Fruit fly (Drosophila melanogaster) whole organism, embryonic: ENCODE results near the gene RluA-1.

Experiments used
- Atf3 ChIP-seq: fragments of 200-800 bp; sonication (Bioruptor generic); optimal IDR thresholded peaks from 3 replicates; lab custom pipeline; 2016; ENCODE audit warnings: missing biosample characterization, missing genetic modification characterization
- CG10209 ChIP-seq: fragments of 200-800 bp; sonication (Bioruptor generic); optimal IDR thresholded peaks from 3 replicates; lab custom pipeline; 2017; ENCODE audit warnings: missing biosample characterization, mild to moderate bottlenecking, missing genetic modification characterization, missing genetic modification reagents
- CG10959 ChIP-seq: fragments of 200-800 bp; sonication (Bioruptor generic); IDR thresholded peaks from 2 replicates; pipeline ENCODE4 v1.3.6; 2022; ENCODE audit warnings: missing biosample characterization, missing genetic modification characterization
- CG10979 ChIP-seq: fragments of 200-800 bp; sonication (Bioruptor generic); optimal IDR thresholded peaks from 2 replicates; lab custom pipeline; 2018; ENCODE audit warnings: missing biosample characterization, mild to moderate bottlenecking, missing genetic modification characterization, moderate library complexity
- CG11398 ChIP-seq: fragments of 200-800 bp; sonication (Bioruptor generic); optimal IDR thresholded peaks from 2 replicates; lab custom pipeline; 2016; ENCODE audit warnings: missing biosample characterization, missing genetic modification characterization
- CG11504 ChIP-seq: fragments of 200-800 bp; sonication (Bioruptor generic); optimal IDR thresholded peaks from 3 replicates; lab custom pipeline; 2019; ENCODE audit warnings: missing biosample characterization, mild to moderate bottlenecking, missing genetic modification characterization, moderate library complexity
- CG13287 ChIP-seq: fragments of 200-800 bp; sonication (Bioruptor generic); IDR thresholded peaks from 2 replicates; pipeline ENCODE4 v1.3.6; 2022; ENCODE audit warnings: missing biosample characterization, missing genetic modification characterization; ENCODE audit not compliant: partially characterized antibody
- CG14667 ChIP-seq: fragments of 200-800 bp; sonication (Bioruptor generic); IDR thresholded peaks from 2 replicates; pipeline ENCODE4 v1.3.6; 2022; ENCODE audit warnings: missing biosample characterization, missing genetic modification characterization
- CG15073 ChIP-seq: fragments of 200-800 bp; sonication (Bioruptor generic); optimal IDR thresholded peaks from 2 replicates; lab custom pipeline; 2016; ENCODE audit warnings: missing biosample characterization, missing genetic modification characterization
- CG15479 ChIP-seq: fragments of 200-800 bp; sonication (Bioruptor generic); optimal IDR thresholded peaks from 3 replicates; lab custom pipeline; 2019; ENCODE audit warnings: missing biosample characterization, mild to moderate bottlenecking, missing genetic modification characterization, moderate library complexity
- CG15514 ChIP-seq: fragments of 200-800 bp; sonication (Bioruptor generic); optimal IDR thresholded peaks from 3 replicates; lab custom pipeline; 2017; ENCODE audit warnings: missing biosample characterization, missing genetic modification characterization, mild to moderate bottlenecking, moderate library complexity, missing genetic modification reagents
- CG2116 ChIP-seq: fragments of 200-800 bp; sonication (Bioruptor generic); optimal IDR thresholded peaks from 3 replicates; lab custom pipeline; 2018; ENCODE audit warnings: missing biosample characterization, mild to moderate bottlenecking, missing genetic modification characterization
- CG30020 ChIP-seq: fragments of 200-800 bp; optimal IDR thresholded peaks from 2 replicates; lab custom pipeline; 2019; ENCODE audit warnings: missing biosample characterization, mild to moderate bottlenecking, missing genetic modification characterization, moderate library complexity
- CG31441 ChIP-seq: fragments of 200-800 bp; sonication (Bioruptor generic); IDR thresholded peaks from 2 replicates; pipeline ENCODE4 v1.3.6; 2022; ENCODE audit warnings: missing biosample characterization, missing genetic modification characterization
- CG6654 ChIP-seq: fragments of 200-800 bp; sonication (Bioruptor generic); optimal IDR thresholded peaks from 2 replicates; lab custom pipeline; 2017; ENCODE audit warnings: missing biosample characterization, mild to moderate bottlenecking, missing genetic modification characterization
- CG7839 ChIP-seq: fragments of 200-800 bp; sonication (Bioruptor generic); optimal IDR thresholded peaks from 3 replicates; lab custom pipeline; 2018; ENCODE audit warnings: missing biosample characterization, mild to moderate bottlenecking, missing genetic modification characterization, moderate library complexity
- CG7963 ChIP-seq: fragments of 200-800 bp; sonication (Bioruptor generic); IDR thresholded peaks from 3 replicates; pipeline ENCODE4 v1.3.6; 2022; ENCODE audit warnings: missing biosample characterization, missing genetic modification characterization; ENCODE audit not compliant: partially characterized antibody
- CG8281 ChIP-seq: fragments of 200-800 bp; sonication (Bioruptor generic); optimal IDR thresholded peaks from 2 replicates; lab custom pipeline; 2018; ENCODE audit warnings: missing biosample characterization, mild to moderate bottlenecking, missing genetic modification characterization, moderate library complexity
- CG8924 ChIP-seq: fragments of 200-800 bp; optimal IDR thresholded peaks from 3 replicates; lab custom pipeline; 2019; ENCODE audit warnings: missing biosample characterization, mild to moderate bottlenecking, missing genetic modification characterization, moderate library complexity
- Chrac-16 ChIP-seq: fragments of 200-800 bp; sonication (Bioruptor generic); optimal IDR thresholded peaks from 3 replicates; lab custom pipeline; 2016; ENCODE audit warnings: missing biosample characterization, missing genetic modification characterization
- Elba2 ChIP-seq: fragments of 200-800 bp; sonication (Bioruptor generic); optimal IDR thresholded peaks from 3 replicates; lab custom pipeline; 2016; ENCODE audit warnings: missing biosample characterization, missing genetic modification characterization
- Gug ChIP-seq: fragments of 200-800 bp; sonication (Bioruptor generic); IDR thresholded peaks from 4 replicates; pipeline ENCODE4 v1.3.6; 2022; ENCODE audit warnings: missing biosample characterization, missing genetic modification characterization
- Jarid2 ChIP-seq: fragments of 200-800 bp; sonication (Bioruptor generic); optimal IDR thresholded peaks from 3 replicates; lab custom pipeline; 2017; ENCODE audit warnings: mild to moderate bottlenecking, missing biosample characterization, missing genetic modification reagents, missing genetic modification characterization
- Nf-YC ChIP-seq: fragments of 200-800 bp; optimal IDR thresholded peaks from 3 replicates; lab custom pipeline; 2019; ENCODE audit warnings: missing biosample characterization, mild to moderate bottlenecking, missing genetic modification characterization, moderate library complexity
- Sox102F ChIP-seq: fragments of 200-800 bp; sonication (Bioruptor generic); optimal IDR thresholded peaks from 2 replicates; lab custom pipeline; 2018; ENCODE audit warnings: missing biosample characterization, mild to moderate bottlenecking, missing genetic modification characterization, moderate library complexity
- Sry-δ ChIP-seq: fragments of 200-800 bp; sonication (Bioruptor generic); optimal IDR thresholded peaks from 2 replicates; lab custom pipeline; 2016; ENCODE audit warnings: missing biosample characterization, missing genetic modification characterization
- Usf ChIP-seq: fragments of 200-800 bp; sonication (Bioruptor generic); optimal IDR thresholded peaks from 2 replicates; lab custom pipeline; 2017; ENCODE audit warnings: missing genotype, missing biosample characterization, missing genetic modification characterization
- ac ChIP-seq: fragments of 200-800 bp; sonication (Bioruptor generic); optimal IDR thresholded peaks from 3 replicates; lab custom pipeline; 2017; ENCODE audit warnings: missing biosample characterization, mild to moderate bottlenecking, missing genetic modification characterization
- aop ChIP-seq: fragments of 200-800 bp; sonication (Bioruptor generic); IDR thresholded peaks from 2 replicates; pipeline ENCODE4 v1.3.6; 2022; ENCODE audit warnings: missing biosample characterization, missing genetic modification characterization
- bab2 ChIP-seq: fragments of 200-800 bp; sonication (Bioruptor generic); optimal IDR thresholded peaks from 2 replicates; lab custom pipeline; 2016; ENCODE audit warnings: missing biosample characterization, missing genetic modification characterization
- bcd ChIP-seq: fragments of 200-800 bp; sonication (Bioruptor generic); optimal IDR thresholded peaks from 2 replicates; lab custom pipeline; 2017; ENCODE audit warnings: missing biosample characterization, mild to moderate bottlenecking, missing genetic modification characterization
- bigmax ChIP-seq: fragments of 200-800 bp; sonication (Bioruptor generic); optimal IDR thresholded peaks from 2 replicates; lab custom pipeline; 2018; ENCODE audit warnings: missing biosample characterization, mild to moderate bottlenecking, missing genetic modification characterization
- cad ChIP-seq: fragments of >200 bp; optimal IDR thresholded peaks from 2 replicates; lab custom pipeline; 2017; ENCODE audit warnings: missing biosample characterization, missing genetic modification characterization
- cas ChIP-seq: fragments of 200-800 bp; sonication (Bioruptor generic); IDR thresholded peaks from 2 replicates; pipeline ENCODE4 v1.3.6; 2022; ENCODE audit warnings: missing biosample characterization, missing genetic modification characterization
- chif ChIP-seq, 2 experiments: fragments of 200-800 bp; sonication (Bioruptor generic); optimal IDR thresholded peaks; 3 replicates each; lab custom pipeline; 2016; ENCODE audit warnings: missing biosample characterization in 2 of 2, missing genetic modification characterization in 2 of 2
- dmrt11E ChIP-seq: fragments of 200-800 bp; sonication (Bioruptor generic); optimal IDR thresholded peaks from 3 replicates; lab custom pipeline; 2018; ENCODE audit warnings: missing biosample characterization, mild to moderate bottlenecking, missing genetic modification characterization, moderate library complexity
- hbn ChIP-seq: fragments of 200-800 bp; sonication (Bioruptor generic); IDR thresholded peaks from 2 replicates; pipeline ENCODE4 v1.3.6; 2022; ENCODE audit warnings: missing biosample characterization, missing genetic modification characterization; ENCODE audit not compliant: partially characterized antibody
- hkb ChIP-seq, 2 experiments: fragments of 200-800 bp in 1 of 2; fragments of >200 bp in 1 of 2; sonication (Bioruptor generic) in 1 of 2; IDR thresholded peaks in 1 of 2; optimal IDR thresholded peaks in 1 of 2; 2 replicates each; pipeline versions ENCODE4 v1.3.6 to Lab custom; 2017 to 2022; ENCODE audit warnings: missing biosample characterization in 1 of 2, missing genetic modification characterization in 1 of 2
- ind ChIP-seq: fragments of 200-800 bp; sonication (Bioruptor generic); optimal IDR thresholded peaks from 3 replicates; lab custom pipeline; 2016; ENCODE audit warnings: missing biosample characterization, missing genetic modification characterization
- insv ChIP-seq, 2 experiments: fragments of 200-800 bp; sonication (Bioruptor generic); optimal IDR thresholded peaks; 3 replicates each; lab custom pipeline; 2016 to 2018; ENCODE audit warnings: missing biosample characterization in 2 of 2, missing genetic modification characterization in 2 of 2
- jigr1 ChIP-seq: fragments of 200-800 bp; sonication (Bioruptor generic); IDR thresholded peaks from 3 replicates; pipeline ENCODE4 v1.3.6; 2022; ENCODE audit warnings: missing biosample characterization, missing genetic modification characterization
- klu ChIP-seq: fragments of 200-800 bp; sonication (Bioruptor generic); IDR thresholded peaks from 2 replicates; pipeline ENCODE4 v1.3.6; 2022; ENCODE audit warnings: missing biosample characterization, missing genetic modification characterization
- lab ChIP-seq: fragments of 200-800 bp; sonication (Bioruptor generic); optimal IDR thresholded peaks from 3 replicates; lab custom pipeline; 2017; ENCODE audit warnings: missing biosample characterization, missing genetic modification characterization, mild to moderate bottlenecking, moderate library complexity, missing genetic modification reagents
- mirr ChIP-seq: fragments of 200-800 bp; sonication (Bioruptor generic); optimal IDR thresholded peaks from 3 replicates; lab custom pipeline; 2018; ENCODE audit warnings: missing biosample characterization, mild to moderate bottlenecking, missing genetic modification characterization
- mld ChIP-seq: fragments of 200-800 bp; sonication (Bioruptor generic); IDR thresholded peaks from 3 replicates; pipeline ENCODE4 v1.3.6; 2022; ENCODE audit warnings: missing biosample characterization, missing genetic modification characterization; ENCODE audit not compliant: partially characterized antibody
- pb ChIP-seq: fragments of 200-800 bp; sonication (Bioruptor generic); optimal IDR thresholded peaks from 3 replicates; lab custom pipeline; 2016; ENCODE audit warnings: missing biosample characterization, missing genetic modification characterization
- ranshi ChIP-seq: fragments of 200-800 bp; sonication (Bioruptor generic); IDR thresholded peaks from 2 replicates; pipeline ENCODE4 v1.3.6; 2022; ENCODE audit warnings: missing biosample characterization, missing genetic modification characterization
- stwl ChIP-seq: fragments of 200-800 bp; sonication (Bioruptor generic); optimal IDR thresholded peaks from 3 replicates; lab custom pipeline; 2018; ENCODE audit warnings: missing biosample characterization, mild to moderate bottlenecking, missing genetic modification characterization, moderate library complexity
- tin ChIP-seq: fragments of 200-800 bp; sonication (Bioruptor generic); optimal IDR thresholded peaks from 3 replicates; lab custom pipeline; 2016; ENCODE audit warnings: missing biosample characterization, missing genetic modification characterization
- twi ChIP-seq: fragments of 200-800 bp; optimal IDR thresholded peaks from 2 replicates; lab custom pipeline; 2019; ENCODE audit warnings: missing biosample characterization, mild to moderate bottlenecking, missing genetic modification characterization, moderate library complexity

RluA-1 gene

DNA sequence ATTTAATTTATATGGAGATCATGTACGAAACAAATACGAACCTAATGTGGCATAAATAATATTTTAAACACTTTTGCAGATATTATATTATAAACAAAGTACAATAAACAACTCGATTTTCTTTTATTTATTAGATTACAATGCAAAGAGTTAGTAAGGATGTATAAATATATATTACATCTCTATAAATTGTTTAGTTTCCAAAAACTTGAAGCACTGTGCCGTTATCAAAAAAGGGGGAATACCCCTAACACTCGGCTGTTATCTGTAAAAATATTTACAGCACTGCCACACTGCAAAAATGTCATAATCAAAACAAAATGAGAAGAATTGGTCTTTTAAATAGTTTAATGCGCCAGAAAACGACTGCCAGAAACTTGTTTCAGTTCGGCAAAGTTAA is 45.6 kb downstream of the RluA-1 start, which contains the start of gene CG5188 (continued):
- no peak for TF ChIP-seq CG15073
- TF ChIP-seq pb (GFP tag; lab: Kevin White, UChicago), result no peak
- TF ChIP-seq CG7963 (GFP tag; lab: Robert Waterston, UW), result no peak
- TF ChIP-seq CG10979, result peak; percentile 52
- TF ChIP-seq Sry-δ (GFP tag; lab: Kevin White, UChicago), result no peak
- TF ChIP-seq Atf3 (GFP tag; lab: Kevin White, UChicago), result no peak
- TF ChIP-seq mirr (GFP tag; lab: Kevin White, UChicago), result no peak
- TF ChIP-seq hkb (optimal IDR thresholded peaks at IDR 0.05; lab: Kevin White, UChicago), result no peak
- peak; percentile 61; the same call in 1 of the 2 replicates for TF ChIP-seq hkb (GFP tag; IDR thresholded peaks at IDR 0.05; lab: Robert Waterston, UW)
- TF ChIP-seq ac (GFP tag; lab: Kevin White, UChicago), result no peak
- TF ChIP-seq hbn (GFP tag; lab: Robert Waterston, UW), result no peak
- TF ChIP-seq CG6654 (GFP tag; lab: Kevin White, UChicago), result no peak
- no peak for TF ChIP-seq CG11398 (GFP tag; lab: Kevin White, UChicago)
- TF ChIP-seq cas (GFP tag; lab: Robert Waterston, UW), result no peak
- peak; percentile 33 for TF ChIP-seq ind (GFP tag; lab: Kevin White, UChicago)
- TF ChIP-seq Gug (GFP tag; lab: Robert Waterston, UW), result no peak
- TF ChIP-seq bab2 (GFP tag; lab: Kevin White, UChicago), result no peak
- no peak for TF ChIP-seq jigr1 (GFP tag; lab: Robert Waterston, UW)
- no peak for TF ChIP-seq CG10959
- TF ChIP-seq CG13287 (GFP tag; lab: Robert Waterston, UW), result peak; percentile 62; the same call in 1 of the 2 replicates
- TF ChIP-seq CG8924 (tag; lab: Kevin White, UChicago), result peak; percentile 53
- no peak for TF ChIP-seq klu (GFP tag; lab: Robert Waterston, UW)
- TF ChIP-seq CG14667 (GFP tag; lab: Robert Waterston, UW), result no peak
- peak; percentile 83 for TF ChIP-seq CG30020
- TF ChIP-seq CG15479, result no peak
- peak; percentile 64 for TF ChIP-seq CG31441
- TF ChIP-seq Chrac-16 (GFP tag; lab: Kevin White, UChicago), result peak; percentile 19
- TF ChIP-seq bcd, result no peak
- TF ChIP-seq tin (GFP tag; lab: Kevin White, UChicago), result peak; percentile 56
- TF ChIP-seq Sox102F (GFP tag; lab: Kevin White, UChicago), result no peak
- TF ChIP-seq CG15514 (GFP tag; lab: Kevin White, UChicago), result peak; percentile 44
- no peak for TF ChIP-seq insv (GFP tag; optimal IDR thresholded peaks at IDR 0.05; lab: Kevin White, UChicago)
- peak; percentile 45 for TF ChIP-seq Nf-YC
- TF ChIP-seq chif (GFP tag; optimal IDR thresholded peaks at IDR 0.05; lab: Kevin White, UChicago), result no peak
- TF ChIP-seq CG8281 (tag; lab: Kevin White, UChicago), result no peak
- TF ChIP-seq Elba2 (GFP tag; lab: Kevin White, UChicago), result no peak
- peak; percentile 90 for TF ChIP-seq stwl (tag; lab: Kevin White, UChicago)
- no peak for TF ChIP-seq mld
- no peak for TF ChIP-seq lab
- no peak for TF ChIP-seq CG10209 (GFP tag; lab: Kevin White, UChicago)
- peak; percentile 63 for TF ChIP-seq CG7839 (tag; lab: Kevin White, UChicago)
- TF ChIP-seq twi (tag; lab: Kevin White, UChicago), result no peak
- peak; percentile 65 for TF ChIP-seq CG11504 (tag; lab: Kevin White, UChicago)
- TF ChIP-seq Jarid2 (GFP tag; lab: Kevin White, UChicago), result no peak
- no peak for TF ChIP-seq cad (GFP tag; lab: Kevin White, UChicago)
- TF ChIP-seq CG2116 (GFP tag; lab: Kevin White, UChicago), result peak; percentile 23
- TF ChIP-seq bigmax (GFP tag; lab: Kevin White, UChicago), result no peak
- TF ChIP-seq dmrt11E (tag; lab: Kevin White, UChicago), result peak; percentile 42
- no peak for TF ChIP-seq aop (GFP tag; lab: Robert Waterston, UW)
- TF ChIP-seq Usf (GFP tag; lab: Kevin White, UChicago), result no peak
- TF ChIP-seq ranshi (GFP tag; lab: Robert Waterston, UW), result peak; percentile 59; the same call in 1 of the 2 replicates
